Fruit fly (Drosophila melanogaster): ENCODE data around the gene ND-B14.5A.

The ND-B14.5A gene

DNA sequence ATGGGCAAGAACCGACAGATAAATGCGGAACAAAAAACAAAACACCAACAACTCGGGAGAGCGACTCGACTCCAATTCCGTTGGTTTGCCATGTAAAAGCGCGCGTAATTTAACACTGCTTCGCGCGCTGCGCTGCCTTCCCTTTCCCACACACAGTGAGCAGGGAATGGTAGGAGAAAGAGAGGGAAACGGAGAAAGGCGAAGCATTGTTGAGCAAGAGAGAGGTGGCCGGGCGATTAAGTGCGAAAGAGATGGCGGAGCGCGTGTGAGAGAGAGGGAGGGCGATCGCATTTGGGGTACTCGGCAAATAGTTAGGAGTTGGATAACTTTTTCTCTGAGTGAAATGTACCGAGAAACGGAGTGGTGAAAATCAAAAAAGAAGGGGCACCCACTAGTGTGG, 16.5 kb upstream of the ND-B14.5A start:
- peak in 1 of 2 experiments; percentile 7 for TF ChIP-seq bsh (GFP tag; optimal IDR thresholded peaks at IDR 0.05)
- 0 out of 3 replicates have a peak, but pooled peaks have one; percentile 22 for TF ChIP-seq z (GFP tag; IDR thresholded peaks at IDR 0.05)
- peak; percentile 5 for TF ChIP-seq CG8924 (tag; optimal IDR thresholded peaks at IDR 0.05)
- TF ChIP-seq btn (GFP tag; optimal IDR thresholded peaks at IDR 0.05): peak; percentile 2
- TF ChIP-seq CG8290 (GFP tag; optimal IDR thresholded peaks at IDR 0.05): peak; percentile 74
- peak; percentile 80 to 87 for TF ChIP-seq CG8290 (tag; optimal IDR thresholded peaks at IDR 0.05)
- no peak for TF ChIP-seq sisA (GFP tag; IDR thresholded peaks at IDR 0.05)
- no peak for TF ChIP-seq peb (GFP tag; IDR thresholded peaks at IDR 0.05)
- 0 out of 3 replicates have a peak, but pooled peaks have one; percentile 42 for TF ChIP-seq Opbp (GFP tag; IDR thresholded peaks at IDR 0.05; ENCODE audit: partially characterized antibody)
- peak; percentile 18 for TF ChIP-seq CoRest (tag; optimal IDR thresholded peaks at IDR 0.05)
- TF ChIP-seq cg (GFP tag; optimal IDR thresholded peaks at IDR 0.05): peak; percentile 59
- TF ChIP-seq CG3847 (GFP tag; IDR thresholded peaks at IDR 0.05): no peak
- 0 out of 3 replicates have a peak, but pooled peaks have one; percentile 32 for TF ChIP-seq CG34422 (GFP tag; IDR thresholded peaks at IDR 0.05)
- TF ChIP-seq slbo (GFP tag; IDR thresholded peaks at IDR 0.05): peak; percentile 41
- peak; percentile 37; the same call in 1 of the 2 replicates for TF ChIP-seq Bgb (GFP tag; IDR thresholded peaks at IDR 0.05; ENCODE audit: partially characterized antibody)
- peak; percentile 21 for TF ChIP-seq pzg (GFP tag; optimal IDR thresholded peaks at IDR 0.05)
- peak; percentile 20 for TF ChIP-seq CG1603 (tag; optimal IDR thresholded peaks at IDR 0.05)
- TF ChIP-seq sd (tag; optimal IDR thresholded peaks at IDR 0.05): peak; percentile 43
- TF ChIP-seq Hand (GFP tag; optimal IDR thresholded peaks at IDR 0.05): no peak
- TF ChIP-seq E2f2 (GFP tag; IDR thresholded peaks at IDR 0.05): peak; percentile 64
- peak; percentile 93 for TF ChIP-seq CG12769 (tag; optimal IDR thresholded peaks at IDR 0.05)
- TF ChIP-seq oc (tag; optimal IDR thresholded peaks at IDR 0.05): peak; percentile 74
- peak; percentile 19; the same call in 1 of the 2 replicates for TF ChIP-seq MBD-R2 (GFP tag; IDR thresholded peaks at IDR 0.05)
- TF ChIP-seq Xrp1 (GFP tag; IDR thresholded peaks at IDR 0.05): 0 out of 2 replicates have a peak, but pooled peaks have one; percentile 8
- peak; percentile 64 for TF ChIP-seq row (GFP tag; IDR thresholded peaks at IDR 0.05)
- TF ChIP-seq CG4617 (GFP tag; optimal IDR thresholded peaks at IDR 0.05; ENCODE audit: borderline replicate concordance): no peak
- TF ChIP-seq Scr (GFP tag; IDR thresholded peaks at IDR 0.05; ENCODE audit: partially characterized antibody): peak; percentile 14; the same call in 1 of the 2 replicates
- no peak for TF ChIP-seq Mrtf (GFP tag; IDR thresholded peaks at IDR 0.05)
- TF ChIP-seq nerfin-1 (tag; optimal IDR thresholded peaks at IDR 0.05): peak; percentile 10
- TF ChIP-seq bbx (GFP tag; IDR thresholded peaks at IDR 0.05; ENCODE audit: partially characterized antibody): 0 out of 2 replicates have a peak, but pooled peaks have one; percentile 23
- peak; percentile 54 to 70 for TF ChIP-seq Trl (optimal IDR thresholded peaks at IDR 0.05)
- peak; percentile 45 for TF ChIP-seq Trl (GFP tag; optimal IDR thresholded peaks at IDR 0.05)
- TF ChIP-seq ranshi (GFP tag; IDR thresholded peaks at IDR 0.05): no peak; the same call in 1 of the 2 replicates
- peak; percentile 78 for TF ChIP-seq Nf-YC (tag; optimal IDR thresholded peaks at IDR 0.05)
- peak; percentile 20 for TF ChIP-seq CG10267 (tag; optimal IDR thresholded peaks at IDR 0.05)
- no peak for TF ChIP-seq CG1529 (GFP tag; optimal IDR thresholded peaks at IDR 0.05)
- TF ChIP-seq CG6654 (GFP tag; optimal IDR thresholded peaks at IDR 0.05): no peak
- no peak for TF ChIP-seq Aef1 (GFP tag; IDR thresholded peaks at IDR 0.05)
- no peak for TF ChIP-seq CG4707 (GFP tag; optimal IDR thresholded peaks at IDR 0.05)
- no peak for TF ChIP-seq maf-S (GFP tag; optimal IDR thresholded peaks at IDR 0.05)
- peak; percentile 76; the same call in 2 of the 3 replicates for TF ChIP-seq CG2199 (GFP tag; IDR thresholded peaks at IDR 0.05)
- peak; percentile 52 for TF ChIP-seq HmgD (GFP tag; optimal IDR thresholded peaks at IDR 0.05)
- peak; percentile 27 for TF ChIP-seq chn (GFP tag; optimal IDR thresholded peaks at IDR 0.05)
- peak; percentile 14 for TF ChIP-seq gcm (GFP tag; optimal IDR thresholded peaks at IDR 0.05)
- no peak for TF ChIP-seq zen (tag; optimal IDR thresholded peaks at IDR 0.05)
- TF ChIP-seq CG31441 (GFP tag; IDR thresholded peaks at IDR 0.05): no peak
- peak; percentile 18 for TF ChIP-seq Fer1 (GFP tag; optimal IDR thresholded peaks at IDR 0.05)
- peak; percentile 60; the same call in 1 of the 2 replicates for TF ChIP-seq Adf1 (GFP tag; IDR thresholded peaks at IDR 0.05)
- TF ChIP-seq Dll (GFP tag; IDR thresholded peaks at IDR 0.05; ENCODE audit: partially characterized antibody): 0 out of 4 replicates have a peak, but pooled peaks have one; percentile 22
- peak; percentile 70 for TF ChIP-seq CG31365 (tag; optimal IDR thresholded peaks at IDR 0.05)
